Fruit fly (Drosophila melanogaster): ENCODE results near the gene CG32263.

CG32263 gene

DNA sequence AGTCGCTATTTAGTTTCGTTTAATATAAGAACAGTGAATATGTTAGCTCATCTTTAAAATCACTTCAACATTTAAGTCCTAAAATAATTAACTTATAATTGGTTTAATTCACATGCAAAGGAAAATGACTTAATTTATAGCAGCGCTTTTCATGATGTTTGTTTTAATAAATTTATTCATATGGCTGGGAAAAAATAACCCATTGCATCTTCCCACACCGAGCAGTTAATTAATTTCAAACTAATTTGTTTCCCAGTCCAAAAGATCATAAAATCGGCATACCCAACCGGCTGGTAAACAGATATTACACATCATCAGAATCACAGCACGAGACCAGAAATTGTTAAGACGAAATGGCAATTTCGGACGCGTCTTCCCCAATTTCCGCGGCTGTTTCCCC, 40.1 kb downstream of the CG32263 start:
- TF ChIP-seq noc (tag; optimal IDR thresholded peaks at IDR 0.05) = peak; percentile 8

DNA sequence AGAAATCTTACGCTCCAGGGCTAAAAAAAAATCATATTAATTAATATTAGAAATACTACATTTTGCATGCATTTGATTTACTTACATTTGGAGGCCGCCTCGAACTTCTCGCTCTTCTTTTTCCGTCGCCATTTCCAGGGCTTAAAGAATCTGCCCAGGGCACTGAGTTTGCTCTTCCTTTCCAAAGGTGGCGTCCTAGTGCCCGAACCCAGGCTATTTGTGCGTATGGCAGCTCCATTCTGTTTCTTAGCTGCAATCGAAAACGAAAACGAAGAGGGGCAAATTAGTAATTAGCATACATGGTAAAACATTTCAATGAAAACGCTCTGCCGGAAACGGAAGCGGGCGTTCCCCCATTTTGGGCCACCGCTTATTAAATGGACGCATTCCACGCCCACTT, 41.8 kb downstream of the CG32263 start:
- no peak for TF ChIP-seq noc (tag; optimal IDR thresholded peaks at IDR 0.05)

- TF ChIP-seq noc (tag; optimal IDR thresholded peaks at IDR 0.05) = no peak
These were observed 43.1 kb downstream of the CG32263 start for dm6 chr3L:3767825-3768224.

DNA sequence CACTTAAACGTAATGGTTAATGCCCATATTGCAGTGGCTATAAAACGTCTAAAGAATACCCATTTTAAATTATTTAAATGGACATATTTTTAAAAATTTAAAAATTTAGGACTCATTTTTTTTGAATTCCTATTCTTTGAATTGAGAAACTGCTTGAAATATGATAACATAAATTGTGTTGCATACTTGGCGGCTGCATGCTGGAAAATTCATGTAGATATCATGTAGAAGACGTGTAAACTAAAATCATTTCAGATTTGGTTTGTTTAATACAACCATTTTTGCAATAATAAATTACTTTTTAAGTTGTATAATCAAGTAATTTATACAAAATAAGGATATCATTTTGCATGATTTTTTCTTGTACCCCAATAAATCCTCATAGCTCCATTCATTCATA, 44.2 kb downstream of the CG32263 start:
- TF ChIP-seq noc (tag; optimal IDR thresholded peaks at IDR 0.05) = no peak

DNA sequence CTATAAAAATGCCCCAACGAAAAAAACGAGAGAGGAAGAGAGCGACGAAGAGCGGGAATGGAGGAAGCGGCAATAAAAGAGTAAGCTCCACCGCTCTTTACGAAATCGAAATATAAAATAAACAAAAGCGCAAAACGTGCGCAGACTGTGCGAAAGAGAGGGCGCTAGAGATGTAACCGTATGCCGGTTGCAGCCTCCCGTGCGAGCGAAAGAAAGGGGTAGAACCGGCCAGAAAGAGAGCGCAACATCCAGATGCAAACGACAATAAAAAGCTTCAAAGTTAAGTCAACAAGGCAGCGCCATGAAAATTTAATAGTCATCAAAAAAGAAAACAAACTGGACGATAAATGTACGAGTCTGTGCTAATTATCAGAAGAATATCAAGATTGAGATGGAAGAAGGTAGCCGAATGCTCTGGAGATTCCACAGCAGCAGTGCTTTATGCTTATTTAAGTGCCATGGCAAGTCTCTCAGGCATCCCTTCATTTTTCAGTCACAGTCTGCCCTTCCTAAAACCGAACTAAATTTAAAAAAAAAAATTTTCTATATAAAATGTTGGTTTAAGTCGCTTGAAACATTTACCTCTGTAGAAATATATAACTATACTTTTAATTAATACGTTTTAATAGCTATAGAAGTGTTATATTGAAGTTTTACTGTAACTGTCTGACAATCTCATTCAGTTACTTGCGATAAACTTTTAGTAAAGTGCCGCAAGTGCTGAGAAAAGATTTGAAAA, 45.0 kb downstream of the CG32263 start:
- TF ChIP-seq noc (tag; optimal IDR thresholded peaks at IDR 0.05) = peak; percentile 50

DNA sequence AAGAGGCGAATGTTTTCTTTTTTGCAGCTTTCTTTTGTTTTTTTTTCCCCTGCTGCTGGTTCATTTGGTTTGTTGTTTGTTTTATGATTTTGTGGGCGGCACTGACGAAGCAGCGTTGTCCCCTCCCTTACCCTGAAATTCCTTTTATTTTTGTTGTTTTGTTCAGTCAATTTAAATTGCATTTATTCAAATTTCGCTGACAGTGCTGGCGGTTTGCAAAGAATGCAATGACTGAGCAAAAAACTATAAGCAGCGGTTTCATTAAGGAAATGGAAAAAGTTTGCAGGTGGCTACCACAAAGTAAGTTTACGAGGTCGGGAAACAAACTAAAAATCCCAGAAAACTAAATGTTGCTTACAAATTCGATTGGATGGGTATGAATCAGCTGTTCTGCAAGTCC, 46.6 kb downstream of the CG32263 start:
- no peak for TF ChIP-seq noc (tag; optimal IDR thresholded peaks at IDR 0.05)

dm6 chr3L:3763335-3763734, 47.6 kb downstream of the CG32263 start:
- TF ChIP-seq noc (tag; optimal IDR thresholded peaks at IDR 0.05) = no peak

DNA sequence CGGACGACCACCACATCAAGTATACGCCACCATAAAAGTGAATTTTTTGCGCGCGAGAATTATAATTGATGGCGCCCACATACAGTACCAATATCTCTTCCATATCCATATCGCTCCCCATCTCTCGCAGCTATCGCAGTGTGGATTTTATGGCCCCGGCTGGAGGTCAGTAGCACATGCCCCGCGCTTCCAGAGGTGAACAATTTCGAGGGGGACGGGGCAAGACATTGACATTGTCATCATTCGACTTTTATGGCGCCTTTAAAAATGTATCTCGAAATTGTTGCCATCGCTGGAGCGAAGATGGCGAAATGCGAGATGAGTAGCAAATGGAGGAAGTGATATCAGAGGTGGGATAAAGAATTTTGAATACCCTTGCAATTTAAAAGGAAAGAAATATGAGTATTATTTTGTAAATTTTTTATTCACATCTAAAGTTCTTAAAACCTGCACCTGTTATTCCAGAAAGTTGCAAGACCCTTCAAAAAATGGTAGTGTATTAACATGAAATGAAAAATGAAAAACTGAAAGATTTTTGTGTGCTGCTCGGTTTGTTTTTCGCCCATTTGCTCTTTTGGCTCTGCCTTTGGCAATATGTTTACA, 50.4 kb downstream of the CG32263 start:
- TF ChIP-seq noc (tag; optimal IDR thresholded peaks at IDR 0.05) = peak; percentile 25

Measured in whole organism, larva.